Fruit fly (Drosophila melanogaster): Measurements from ENCODE around the gene CG13856.

CG13856 gene

dm6 chr3R:22362218-22362907 is 40.1 kb upstream of the CG13856 start, which contains the start of the genes JMJD6, CG7071 and Muted (continued):
- TF ChIP-seq CG7987 (GFP tag; optimal IDR thresholded peaks at IDR 0.05) (peak; percentile 86), CoRest (tag; optimal IDR thresholded peaks at IDR 0.05) (peak; percentile 94), Asciz (GFP tag; optimal IDR thresholded peaks at IDR 0.05) (peak; percentile 77), CG4360 (GFP tag; IDR thresholded peaks at IDR 0.05) (peak; percentile 55; the same call in 1 of the 2 replicates), bigmax (GFP tag; optimal IDR thresholded peaks at IDR 0.05) (no peak), CG8944 (GFP tag; optimal IDR thresholded peaks at IDR 0.05) (peak; percentile 85), CG15269 (tag; optimal IDR thresholded peaks at IDR 0.05) (peak; percentile 90), ssp (GFP tag; IDR thresholded peaks at IDR 0.05) (peak; percentile 76), Gsc (GFP tag; IDR thresholded peaks at IDR 0.05) (peak; percentile 79), z (GFP tag; IDR thresholded peaks at IDR 0.05) (peak; percentile 47; the same call in 2 of the 3 replicates), CG16815 (GFP tag; optimal IDR thresholded peaks at IDR 0.05) (peak; percentile 90), Bteb2 (GFP tag; optimal IDR thresholded peaks at IDR 0.05) (peak; percentile 92), CG13123 (GFP tag; optimal IDR thresholded peaks at IDR 0.05) (peak; percentile 89), CG43689 (GFP tag; IDR thresholded peaks at IDR 0.05) (no peak; the same call in 1 of the 2 replicates), sqz (GFP tag; optimal IDR thresholded peaks at IDR 0.05) (peak; percentile 77), CG11085 (GFP tag; IDR thresholded peaks at IDR 0.05) (peak; percentile 84), CG13296 (GFP tag; optimal IDR thresholded peaks at IDR 0.05) (peak; percentile 89), CG15073 (GFP tag; optimal IDR thresholded peaks at IDR 0.05) (no peak), CG3065 (GFP tag; optimal IDR thresholded peaks at IDR 0.05) (peak; percentile 78), CG5245 (GFP tag; optimal IDR thresholded peaks at IDR 0.05) (peak; percentile 84), Dip3 (GFP tag; optimal IDR thresholded peaks at IDR 0.05) (peak; percentile 91), pros (GFP tag; optimal IDR thresholded peaks at IDR 0.05) (peak; percentile 25), Xbp1 (GFP tag; optimal IDR thresholded peaks at IDR 0.05) (peak; percentile 96), CG4820 (GFP tag; optimal IDR thresholded peaks at IDR 0.05) (peak; percentile 86), her (GFP tag; optimal IDR thresholded peaks at IDR 0.05) (peak; percentile 30), CG8924 (tag; optimal IDR thresholded peaks at IDR 0.05) (peak; percentile 82), CG15696 (tag; optimal IDR thresholded peaks at IDR 0.05) (peak; percentile 95), ems (GFP tag; optimal IDR thresholded peaks at IDR 0.05) (peak; percentile 89), dmrt99B (tag; optimal IDR thresholded peaks at IDR 0.05) (peak; percentile 78), CG7556 (GFP tag; optimal IDR thresholded peaks at IDR 0.05) (peak; percentile 85), eve (GFP tag; optimal IDR thresholded peaks at IDR 0.05) (no peak), sima (GFP tag; optimal IDR thresholded peaks at IDR 0.05) (peak; percentile 31), CG9437 (GFP tag; optimal IDR thresholded peaks at IDR 0.05) (peak; percentile 79), Six4 (GFP tag; optimal IDR thresholded peaks at IDR 0.05) (peak; percentile 89), inv (GFP tag; IDR thresholded peaks at IDR 0.05; ENCODE audit: partially characterized antibody) (peak; percentile 74), nmo (GFP tag; optimal IDR thresholded peaks at IDR 0.05) (peak; percentile 88), CG30020 (tag; optimal IDR thresholded peaks at IDR 0.05) (peak; percentile 90), CG6654 (GFP tag; optimal IDR thresholded peaks at IDR 0.05) (peak; percentile 64), btn (GFP tag; optimal IDR thresholded peaks at IDR 0.05) (peak; percentile 15), CG5180 (GFP tag; optimal IDR thresholded peaks at IDR 0.05) (peak; percentile 66), CG10431 (GFP tag; optimal IDR thresholded peaks at IDR 0.05) (peak; percentile 77), B-H2 (GFP tag; optimal IDR thresholded peaks at IDR 0.05) (peak; percentile 97), Oli (tag; optimal IDR thresholded peaks at IDR 0.05) (peak; percentile 82), E2f2 (GFP tag; IDR thresholded peaks at IDR 0.05) (peak; percentile 79), ewg (GFP tag; optimal IDR thresholded peaks at IDR 0.05) (peak; percentile 80), CG13775 (GFP tag; optimal IDR thresholded peaks at IDR 0.05) (peak; percentile 94), CG7372 (GFP tag; IDR thresholded peaks at IDR 0.05) (peak; percentile 95), rib (GFP tag; IDR thresholded peaks at IDR 0.05) (peak; percentile 90; the same call in 1 of the 2 replicates), sc (optimal IDR thresholded peaks at IDR 0.05) (no peak), sc (GFP tag; optimal IDR thresholded peaks at IDR 0.05) (peak; percentile 83)
